Fruit fly (Drosophila melanogaster): ENCODE measurements around the gene CG42353.

DNA sequence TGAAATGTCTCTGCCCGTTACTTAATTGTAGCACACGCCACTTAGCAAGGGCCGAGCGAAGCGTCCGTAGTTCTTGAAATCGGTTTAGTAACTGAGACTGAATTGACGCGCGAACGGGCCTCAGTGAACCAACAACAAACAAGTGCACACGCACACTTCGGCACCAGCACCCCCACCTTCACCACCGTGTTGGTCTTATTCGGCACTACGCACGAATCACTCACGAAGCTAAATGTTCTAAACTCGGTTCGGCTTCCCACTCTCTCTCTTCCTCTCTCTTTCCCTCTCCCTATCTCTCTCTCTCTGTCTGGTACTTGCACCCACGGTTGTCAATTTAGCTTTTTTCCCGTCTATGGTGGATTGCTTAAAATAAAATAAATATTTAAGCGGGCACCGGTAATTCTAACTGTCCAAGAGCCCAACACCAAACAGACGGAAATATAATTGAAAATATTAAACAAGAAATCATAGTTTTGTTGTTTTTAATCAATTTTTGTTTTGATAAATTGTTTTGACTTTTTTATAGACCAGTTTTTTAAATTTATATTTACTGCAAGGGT lies 13.2 kb downstream of the CG42353 start, which contains the start of gene Tob:
- TF ChIP-seq Xbp1 (GFP tag; optimal IDR thresholded peaks at IDR 0.05) (no peak), br (optimal IDR thresholded peaks at IDR 0.05) (no peak), CG17359 (tag; optimal IDR thresholded peaks at IDR 0.05) (no peak), CG15073 (GFP tag; optimal IDR thresholded peaks at IDR 0.05) (no peak)
